Worm (Caenorhabditis elegans) whole organism, late embryonic: Measurements from ENCODE around the gene F54A3.5.

Experiments
- K09A11.1 ChIP-seq: sonication (generic microtip); optimal IDR thresholded peaks from 2 replicates; lab custom pipeline; 2017; ENCODE audit warnings: antibody characterized with exemption, mild to moderate bottlenecking, missing genetic modification characterization, missing compliant biosample characterization; ENCODE audit not compliant: insufficient read depth
- dmd-4 ChIP-seq: sonication (generic microtip); optimal IDR thresholded peaks from 2 replicates; lab custom pipeline; 2016; ENCODE audit warnings: borderline replicate concordance, missing genetic modification characterization, missing compliant biosample characterization
- lin-11 ChIP-seq: fragments of 200-800 bp; sonication (Bioruptor generic); optimal IDR thresholded peaks from 2 replicates; lab custom pipeline; 2018; ENCODE audit warnings: mild to moderate bottlenecking, missing genetic modification characterization, missing compliant biosample characterization
- nhr-232 ChIP-seq: sonication (generic microtip); optimal IDR thresholded peaks from 2 replicates; lab custom pipeline; 2016; ENCODE audit warnings: missing genetic modification characterization, missing compliant biosample characterization

- TF ChIP-seq dmd-4 (tag; lab: Kevin White, UChicago) (no peak), lin-11 (tag; lab: Kevin White, UChicago) (no peak), nhr-232 (tag; lab: Kevin White, UChicago) (no peak), K09A11.1 (no peak)
Measured at ce11 chrII:2175367-2175766, 50.1 kb downstream of the F54A3.5 start, which contains the start of gene C33C12.7.
